Fruit fly (Drosophila melanogaster): Measurements from ENCODE around the gene Kap-alpha1.

The Kap-alpha1 gene

dm6 chr3L:19817807-19818531, 10.9 kb downstream of the Kap-alpha1 start, which contains the start of the genes Fibp and Deaf1 (continued):
- no peak for TF ChIP-seq tap (tag; optimal IDR thresholded peaks at IDR 0.05)
- peak; percentile 88 for TF ChIP-seq CG12391 (tag; optimal IDR thresholded peaks at IDR 0.05)
- TF ChIP-seq CG16863 (GFP tag; optimal IDR thresholded peaks at IDR 0.05), result peak; percentile 64
- no peak for TF ChIP-seq wek (GFP tag; optimal IDR thresholded peaks at IDR 0.05)
- no peak for TF ChIP-seq nom (GFP tag; optimal IDR thresholded peaks at IDR 0.05)
- TF ChIP-seq Usf (GFP tag; optimal IDR thresholded peaks at IDR 0.05), result peak; percentile 41
- TF ChIP-seq kni (GFP tag; optimal IDR thresholded peaks at IDR 0.05), result peak; percentile 42
- no peak for TF ChIP-seq kah (GFP tag; optimal IDR thresholded peaks at IDR 0.05)
- no peak for TF ChIP-seq CG12071 (GFP tag; optimal IDR thresholded peaks at IDR 0.05)
- no peak for TF ChIP-seq D (optimal IDR thresholded peaks at IDR 0.05)
- TF ChIP-seq D (GFP tag; optimal IDR thresholded peaks at IDR 0.05), result peak; percentile 50
- TF ChIP-seq CG17359 (tag; optimal IDR thresholded peaks at IDR 0.05), result peak; percentile 64
- peak; percentile 77 for TF ChIP-seq Camta (GFP tag; optimal IDR thresholded peaks at IDR 0.05)
- TF ChIP-seq CG9876 (GFP tag; optimal IDR thresholded peaks at IDR 0.05), result peak; percentile 82
- TF ChIP-seq eyg (GFP tag; optimal IDR thresholded peaks at IDR 0.05), result peak; percentile 20
- peak; percentile 96 for TF ChIP-seq Doc3 (GFP tag; IDR thresholded peaks at IDR 0.05; ENCODE audit: partially characterized antibody)
- peak; percentile 58; the same call in 1 of the 2 replicates for TF ChIP-seq CG11247 (GFP tag; IDR thresholded peaks at IDR 0.05)
- no peak; the same call in 1 of the 2 replicates for TF ChIP-seq GATAe (GFP tag; conservative IDR thresholded peaks at IDR 0.05)
- no peak for TF ChIP-seq yki (optimal IDR thresholded peaks at IDR 0.05)
- TF ChIP-seq trem (tag; optimal IDR thresholded peaks at IDR 0.05), result peak; percentile 67
- TF ChIP-seq Ets65A (GFP tag), result peak; percentile 98
- TF ChIP-seq Dll (GFP tag; IDR thresholded peaks at IDR 0.05; ENCODE audit: partially characterized antibody), result peak; percentile 95
- TF ChIP-seq ems (GFP tag; optimal IDR thresholded peaks at IDR 0.05), result peak; percentile 72
- no peak for TF ChIP-seq CG6813 (GFP tag; optimal IDR thresholded peaks at IDR 0.05)
- no peak for TF ChIP-seq fd64A (GFP tag; optimal IDR thresholded peaks at IDR 0.05)
- TF ChIP-seq CG3163 (GFP tag; optimal IDR thresholded peaks at IDR 0.05), result peak; percentile 56
- TF ChIP-seq salm (tag; optimal IDR thresholded peaks at IDR 0.05), result no peak
- peak; percentile 43 for TF ChIP-seq CG12236 (GFP tag; optimal IDR thresholded peaks at IDR 0.05)
- TF ChIP-seq sens (GFP tag), result peak; percentile 94
- peak; percentile 97 for TF ChIP-seq CG14860 (GFP tag; IDR thresholded peaks at IDR 0.05; ENCODE audit: partially characterized antibody)
- TF ChIP-seq Nf-YB (GFP tag; optimal IDR thresholded peaks at IDR 0.05), result peak; percentile 35
- no peak for TF ChIP-seq CG10274 (GFP tag; optimal IDR thresholded peaks at IDR 0.05)
- TF ChIP-seq CG7839 (tag; optimal IDR thresholded peaks at IDR 0.05), result peak; percentile 74
- TF ChIP-seq insv (GFP tag; optimal IDR thresholded peaks at IDR 0.05), result peak; percentile 45 to 95
- TF ChIP-seq danr (GFP tag; IDR thresholded peaks at IDR 0.05), result no peak
- peak; percentile 85 for TF ChIP-seq gem (tag; optimal IDR thresholded peaks at IDR 0.05)
- peak; percentile 75 for TF ChIP-seq zen (tag; optimal IDR thresholded peaks at IDR 0.05)
- TF ChIP-seq CG6272 (GFP tag; IDR thresholded peaks at IDR 0.05), result peak; percentile 84
- TF ChIP-seq seq (GFP tag; IDR thresholded peaks at IDR 0.05), result no peak; the same call in 1 of the 2 replicates
- TF ChIP-seq pzg (GFP tag; optimal IDR thresholded peaks at IDR 0.05), result peak; percentile 80
- TF ChIP-seq knrl (GFP tag; IDR thresholded peaks at IDR 0.05; ENCODE audit: partially characterized antibody), result peak; percentile 99
- TF ChIP-seq pnt (GFP tag; optimal IDR thresholded peaks at IDR 0.05), result peak; percentile 80
- peak; percentile 85 for TF ChIP-seq CG3847 (GFP tag; IDR thresholded peaks at IDR 0.05)
- TF ChIP-seq CG7372 (GFP tag; IDR thresholded peaks at IDR 0.05), result peak; percentile 59
- no peak for TF ChIP-seq stc (GFP tag; IDR thresholded peaks at IDR 0.05)
- peak; percentile 22 for TF ChIP-seq Bdp1 (GFP tag; optimal IDR thresholded peaks at IDR 0.05)
- peak; percentile 42 for TF ChIP-seq CG13296 (GFP tag; optimal IDR thresholded peaks at IDR 0.05)
- peak; percentile 57 for TF ChIP-seq cato (GFP tag; optimal IDR thresholded peaks at IDR 0.05; ENCODE audit: borderline replicate concordance)
- TF ChIP-seq CG6654 (GFP tag; optimal IDR thresholded peaks at IDR 0.05), result peak; percentile 11
- no peak for TF ChIP-seq CG1024 (GFP tag; IDR thresholded peaks at IDR 0.05)

Data from whole organism, embryonic.